Worm (Caenorhabditis elegans): ENCODE results near the gene B0034.7.

Gene B0034.7

DNA sequence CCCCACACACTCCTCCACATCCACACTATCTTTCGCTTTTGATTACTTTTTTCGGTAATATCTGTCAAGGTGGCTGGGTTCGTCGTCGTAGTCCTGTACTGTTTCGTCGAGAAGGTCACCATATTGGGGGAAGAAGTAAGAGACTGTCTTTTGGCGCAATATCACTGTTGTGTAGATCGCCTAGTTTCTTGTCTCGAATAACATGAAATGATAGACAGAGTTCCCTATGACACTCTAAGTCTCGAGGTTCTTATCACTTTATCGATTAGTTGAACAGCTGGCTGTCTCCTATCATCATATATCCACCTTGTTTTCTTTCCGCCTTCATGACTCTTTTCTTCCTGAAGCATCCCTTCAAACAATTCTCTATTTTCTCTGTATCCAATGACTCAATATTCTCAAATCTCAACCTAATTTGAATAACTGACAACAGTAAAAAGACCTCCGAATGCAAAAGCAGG lies 27.4 kb upstream of the B0034.7 start:
- TF ChIP-seq unc-39 (tag; optimal IDR thresholded peaks at IDR 0.05) (no peak), hlh-1 (tag; optimal IDR thresholded peaks at IDR 0.05) (peak; percentile 63), lin-13 (tag; optimal IDR thresholded peaks at IDR 0.05) (no peak), lsy-2 (tag; optimal IDR thresholded peaks at IDR 0.05) (no peak), ham-2 (GFP tag; optimal IDR thresholded peaks at IDR 0.05) (no peak), unc-62 (GFP tag; optimal IDR thresholded peaks at IDR 0.05) (peak; percentile 70)

DNA sequence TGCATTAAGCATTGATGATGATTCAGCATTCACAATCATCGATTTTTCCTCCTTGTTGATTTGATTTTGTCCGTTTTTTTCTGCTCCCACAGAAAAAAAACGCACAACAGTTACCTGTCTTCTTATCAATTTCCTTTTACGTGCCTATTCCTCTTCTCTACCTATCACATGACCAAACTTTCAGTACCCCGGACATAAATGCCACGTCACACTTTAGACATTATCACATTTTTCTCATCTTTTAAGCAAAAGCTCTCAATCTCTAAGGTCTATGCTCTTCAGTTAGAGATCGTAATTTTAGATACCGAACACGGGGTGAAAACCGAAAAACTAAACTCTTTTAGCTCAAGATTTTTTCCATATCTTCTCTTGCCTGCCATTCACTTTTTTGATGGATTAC lies 25.4 kb upstream of the B0034.7 start:
- no peak for TF ChIP-seq nhr-28 (tag; optimal IDR thresholded peaks at IDR 0.05)
- no peak for TF ChIP-seq ham-2 (GFP tag; optimal IDR thresholded peaks at IDR 0.05)
- no peak for TF ChIP-seq hlh-1 (tag; optimal IDR thresholded peaks at IDR 0.05)
- TF ChIP-seq drap-1 (GFP tag; optimal IDR thresholded peaks at IDR 0.05), result no peak
- no peak for TF ChIP-seq elt-3 (tag; optimal IDR thresholded peaks at IDR 0.05)
- TF ChIP-seq nhr-76 (tag; optimal IDR thresholded peaks at IDR 0.05), result no peak
- no peak for TF ChIP-seq ceh-39 (tag; optimal IDR thresholded peaks at IDR 0.05)
- no peak for TF ChIP-seq bed-3 (GFP tag; optimal IDR thresholded peaks at IDR 0.05)
- no peak for TF ChIP-seq cnd-1 (tag; optimal IDR thresholded peaks at IDR 0.05)
- TF ChIP-seq lin-32 (GFP tag; optimal IDR thresholded peaks at IDR 0.05), result no peak
- no peak for TF ChIP-seq ces-1 (GFP tag; optimal IDR thresholded peaks at IDR 0.05)
- TF ChIP-seq lsy-2 (tag; optimal IDR thresholded peaks at IDR 0.05), result no peak
- TF ChIP-seq nhr-2 (tag; optimal IDR thresholded peaks at IDR 0.05), result no peak
- no peak for TF ChIP-seq mls-2 (tag; optimal IDR thresholded peaks at IDR 0.05)
- no peak for TF ChIP-seq sem-2 (GFP tag; optimal IDR thresholded peaks at IDR 0.05)

DNA sequence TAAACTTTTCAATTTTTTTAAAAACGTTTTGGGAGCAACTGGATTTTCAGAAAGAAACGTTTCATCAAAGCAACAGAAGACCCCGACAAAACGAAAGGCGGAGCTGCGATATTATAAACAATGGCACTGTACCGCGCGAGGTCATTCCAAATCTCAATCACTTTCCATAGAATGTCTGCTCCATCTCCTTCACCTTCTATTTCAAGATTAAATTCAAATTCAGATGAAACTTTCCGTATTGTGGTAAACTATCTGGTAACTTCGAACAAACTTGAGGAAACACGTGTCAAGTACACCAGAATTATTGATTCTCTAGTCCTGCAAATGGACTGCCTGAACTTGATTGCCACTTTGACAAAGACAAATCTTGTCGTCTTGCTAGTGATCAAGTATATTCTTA lies 20.6 kb upstream of the B0034.7 start, which contains the start of gene F28B12.6:
Gene F28B12.6, plus strand, starts transcription at position 49 of the 400 bp plus-strand sequence.
- TF ChIP-seq ceh-39 (tag; optimal IDR thresholded peaks at IDR 0.05) (no peak), mep-1 (tag; optimal IDR thresholded peaks at IDR 0.05) (no peak), mab-5 (tag; optimal IDR thresholded peaks at IDR 0.05) (no peak)

DNA sequence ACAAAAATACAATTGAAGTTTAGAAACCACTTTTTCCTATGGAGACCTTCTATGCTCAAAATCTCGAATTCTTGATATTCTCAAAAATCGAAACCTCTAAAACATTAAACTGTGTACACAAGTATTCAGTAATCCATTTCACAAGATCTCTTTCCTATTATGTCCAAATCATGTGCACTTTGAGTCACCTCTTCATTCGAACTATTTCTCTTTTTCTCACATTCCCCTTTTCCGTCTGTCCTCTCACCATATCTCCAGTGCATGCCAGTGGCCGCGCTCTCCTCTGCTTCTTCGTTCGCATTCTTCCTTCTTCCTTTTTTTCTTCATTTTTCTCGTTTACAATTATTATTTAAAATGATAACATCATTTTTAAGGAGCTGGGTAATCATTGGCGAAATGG lies 18.8 kb upstream of the B0034.7 start, which contains the start of gene F28B12.1:
Gene F28B12.1, plus strand, starts transcription at position 335 of the 400 bp plus-strand sequence.
- no peak for TF ChIP-seq elt-1 (tag; optimal IDR thresholded peaks at IDR 0.05; ENCODE audit: borderline replicate concordance, insufficient read depth)
- TF ChIP-seq zip-8 (tag; optimal IDR thresholded peaks at IDR 0.05), result no peak
- no peak for TF ChIP-seq ceh-83 (GFP tag; optimal IDR thresholded peaks at IDR 0.05)
- TF ChIP-seq nhr-2 (tag; optimal IDR thresholded peaks at IDR 0.05), result no peak
- no peak for TF ChIP-seq nhr-28 (tag; optimal IDR thresholded peaks at IDR 0.05)
- TF ChIP-seq unc-120 (tag; optimal IDR thresholded peaks at IDR 0.05; ENCODE audit: poor library complexity, severe bottlenecking), result no peak
- TF ChIP-seq blmp-1 (tag; optimal IDR thresholded peaks at IDR 0.05), result no peak
- no peak for TF ChIP-seq ces-1 (GFP tag; optimal IDR thresholded peaks at IDR 0.05)
- TF ChIP-seq ztf-11 (tag; optimal IDR thresholded peaks at IDR 0.05), result no peak
- TF ChIP-seq ceh-43 (GFP tag; optimal IDR thresholded peaks at IDR 0.05), result no peak
- no peak for TF ChIP-seq sptf-1 (tag; optimal IDR thresholded peaks at IDR 0.05)
- no peak for TF ChIP-seq elt-3 (tag; optimal IDR thresholded peaks at IDR 0.05)
- no peak for TF ChIP-seq nhr-237 (tag; optimal IDR thresholded peaks at IDR 0.05)
- TF ChIP-seq tbx-8 (GFP tag; optimal IDR thresholded peaks at IDR 0.05), result no peak
- TF ChIP-seq M03D4.4 (tag; optimal IDR thresholded peaks at IDR 0.05), result no peak
- TF ChIP-seq hlh-1 (tag; optimal IDR thresholded peaks at IDR 0.05), result no peak

DNA sequence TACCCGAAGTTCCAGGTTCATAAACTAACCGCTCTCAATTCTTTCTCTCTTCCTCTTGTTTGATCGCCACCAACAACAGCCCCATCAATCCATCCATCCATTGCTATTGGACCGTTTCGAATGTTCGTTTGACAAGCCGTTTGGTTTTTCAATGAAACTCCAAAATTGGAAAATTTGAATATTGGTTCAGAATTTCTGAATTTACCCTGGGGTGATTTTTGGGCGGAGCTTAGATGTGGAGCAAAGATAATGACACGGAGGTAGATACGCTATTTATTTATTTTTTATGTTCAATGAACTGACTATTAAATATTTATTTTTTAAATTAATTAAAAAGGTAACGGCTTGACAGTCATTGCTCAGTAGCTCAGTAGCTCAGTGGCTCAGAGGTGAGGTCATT lies 17.1 kb upstream of the B0034.7 start, which contains the start of gene B0034.2:
Gene B0034.2, minus strand, starts transcription at position 101 of the 400 bp plus-strand sequence.
- no peak for TF ChIP-seq cnd-1 (tag; optimal IDR thresholded peaks at IDR 0.05)
- TF ChIP-seq hlh-1 (tag; optimal IDR thresholded peaks at IDR 0.05), result no peak
- TF ChIP-seq nhr-12 (tag; optimal IDR thresholded peaks at IDR 0.05), result no peak
- no peak for TF ChIP-seq lin-32 (GFP tag; optimal IDR thresholded peaks at IDR 0.05)
- TF ChIP-seq ham-2 (GFP tag; optimal IDR thresholded peaks at IDR 0.05), result no peak
- no peak for TF ChIP-seq ztf-11 (tag; optimal IDR thresholded peaks at IDR 0.05)
- TF ChIP-seq flh-1 (GFP tag; optimal IDR thresholded peaks at IDR 0.05), result no peak
- TF ChIP-seq elt-1 (tag; optimal IDR thresholded peaks at IDR 0.05; ENCODE audit: borderline replicate concordance, insufficient read depth), result no peak
- TF ChIP-seq drap-1 (GFP tag; optimal IDR thresholded peaks at IDR 0.05), result no peak
- no peak for TF ChIP-seq zip-8 (tag; optimal IDR thresholded peaks at IDR 0.05)
- no peak for TF ChIP-seq elt-3 (tag; optimal IDR thresholded peaks at IDR 0.05)
- TF ChIP-seq sem-2 (GFP tag; optimal IDR thresholded peaks at IDR 0.05), result no peak
- TF ChIP-seq nhr-237 (tag; optimal IDR thresholded peaks at IDR 0.05), result no peak
- TF ChIP-seq tbx-8 (GFP tag; optimal IDR thresholded peaks at IDR 0.05), result no peak
- TF ChIP-seq unc-39 (tag; optimal IDR thresholded peaks at IDR 0.05), result no peak
- TF ChIP-seq lsy-2 (tag; optimal IDR thresholded peaks at IDR 0.05), result no peak
- no peak for TF ChIP-seq ceh-39 (tag; optimal IDR thresholded peaks at IDR 0.05)

Data from whole organism, mixed stage, embryonic.